Fruit fly (Drosophila melanogaster) S2 (cell line): ENCODE measurements around the gene bon.

Experiments
- CG8478 ChIP-seq: fragments of >200 bp; optimal IDR thresholded peaks from 2 replicates; lab custom pipeline; 2018
- CTCF ChIP-seq, 2 experiments: fragments of >200 bp; optimal IDR thresholded peaks; 2 replicates each; lab custom pipeline; 2018

Gene bon

DNA sequence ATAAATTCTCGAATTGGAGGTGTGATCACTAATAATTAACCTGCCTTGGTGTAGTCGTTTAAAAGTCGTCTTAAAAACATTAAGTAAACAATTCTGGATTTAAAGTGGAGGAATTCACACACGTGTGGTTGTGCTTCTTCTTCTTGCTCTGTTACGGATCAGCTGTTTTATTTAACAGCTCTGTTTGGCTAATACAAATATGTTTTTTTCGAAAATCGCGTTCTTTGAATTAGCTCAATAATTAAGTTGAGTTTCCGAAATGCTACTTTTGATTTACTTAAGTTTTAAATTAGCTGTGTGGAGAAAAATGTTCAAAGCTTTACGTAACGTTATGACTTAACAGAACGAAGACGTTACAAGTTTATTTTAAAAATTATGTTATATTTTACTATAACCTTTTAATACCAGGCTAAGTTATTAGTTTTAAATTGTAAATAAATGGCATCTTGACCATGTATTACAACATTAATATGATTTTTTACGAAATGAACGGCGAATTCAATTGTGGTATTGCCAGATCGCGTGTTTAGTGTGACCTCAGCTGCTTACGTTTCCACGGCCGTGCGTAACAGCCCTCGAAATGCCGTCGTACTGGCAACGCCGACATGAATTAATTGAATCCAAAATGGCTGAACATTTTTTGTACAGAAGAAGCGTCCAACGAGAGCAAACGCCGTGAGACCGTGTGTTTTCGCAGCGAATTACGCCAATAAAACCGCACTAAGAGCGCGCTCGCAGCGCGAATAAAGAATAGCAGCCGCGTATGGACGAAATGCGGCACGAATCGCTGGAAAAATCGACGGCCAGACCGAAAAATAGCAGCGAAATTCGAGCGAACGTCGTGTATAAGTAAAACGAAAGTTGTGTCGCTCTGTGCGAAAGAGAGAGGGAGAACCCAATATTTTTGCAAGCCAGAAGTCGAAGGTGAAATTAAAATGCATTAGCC is at the start of gene bon, which contains the start of gene Pus1:
Gene bon, plus strand, starts transcription at position 623 of the 946 bp plus-strand sequence.
Gene Pus1, minus strand, starts transcription at position 155 of the 946 bp plus-strand sequence.
- TF ChIP-seq CTCF (optimal IDR thresholded peaks at IDR 0.05; lab: Kevin White, UChicago) = peak in 1 of 2 experiments; percentile 5
- no peak for TF ChIP-seq CG8478 (lab: Kevin White, UChicago)

- TF ChIP-seq CG8478 (lab: Kevin White, UChicago) = no peak
- no peak for TF ChIP-seq CTCF (optimal IDR thresholded peaks at IDR 0.05; lab: Kevin White, UChicago)
Observed at dm6 chr3R:20543220-20543619, 49.7 kb upstream of the bon start.

DNA sequence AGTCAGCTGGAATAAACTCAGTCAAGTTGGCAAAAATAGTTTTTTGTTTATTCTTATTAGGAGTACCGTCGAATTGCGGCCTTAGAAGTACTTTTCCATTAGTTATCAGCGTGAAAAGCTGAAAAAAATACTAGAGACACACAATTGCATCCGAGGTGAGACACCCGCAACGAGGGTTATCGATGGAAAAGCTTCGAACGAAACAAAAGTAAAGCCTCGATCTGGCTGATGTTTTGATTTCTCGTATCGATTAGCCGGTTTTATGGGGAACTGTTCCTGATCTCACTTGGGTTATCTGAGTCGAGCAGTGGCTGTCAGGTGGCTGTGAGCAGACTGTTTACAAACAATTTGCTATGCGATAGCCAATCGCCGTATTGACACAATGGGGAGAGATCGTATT is 49.2 kb upstream of the bon start:
- no peak for TF ChIP-seq CTCF (optimal IDR thresholded peaks at IDR 0.05; lab: Kevin White, UChicago)
- no peak for TF ChIP-seq CG8478 (lab: Kevin White, UChicago)

dm6 chr3R:20544952-20545351 is 48.0 kb upstream of the bon start:
- no peak for TF ChIP-seq CTCF (optimal IDR thresholded peaks at IDR 0.05; lab: Kevin White, UChicago)

dm6 chr3R:20545678-20546077 is 47.3 kb upstream of the bon start:
- no peak for TF ChIP-seq CTCF (optimal IDR thresholded peaks at IDR 0.05; lab: Kevin White, UChicago)
- TF ChIP-seq CG8478 (lab: Kevin White, UChicago) = no peak

DNA sequence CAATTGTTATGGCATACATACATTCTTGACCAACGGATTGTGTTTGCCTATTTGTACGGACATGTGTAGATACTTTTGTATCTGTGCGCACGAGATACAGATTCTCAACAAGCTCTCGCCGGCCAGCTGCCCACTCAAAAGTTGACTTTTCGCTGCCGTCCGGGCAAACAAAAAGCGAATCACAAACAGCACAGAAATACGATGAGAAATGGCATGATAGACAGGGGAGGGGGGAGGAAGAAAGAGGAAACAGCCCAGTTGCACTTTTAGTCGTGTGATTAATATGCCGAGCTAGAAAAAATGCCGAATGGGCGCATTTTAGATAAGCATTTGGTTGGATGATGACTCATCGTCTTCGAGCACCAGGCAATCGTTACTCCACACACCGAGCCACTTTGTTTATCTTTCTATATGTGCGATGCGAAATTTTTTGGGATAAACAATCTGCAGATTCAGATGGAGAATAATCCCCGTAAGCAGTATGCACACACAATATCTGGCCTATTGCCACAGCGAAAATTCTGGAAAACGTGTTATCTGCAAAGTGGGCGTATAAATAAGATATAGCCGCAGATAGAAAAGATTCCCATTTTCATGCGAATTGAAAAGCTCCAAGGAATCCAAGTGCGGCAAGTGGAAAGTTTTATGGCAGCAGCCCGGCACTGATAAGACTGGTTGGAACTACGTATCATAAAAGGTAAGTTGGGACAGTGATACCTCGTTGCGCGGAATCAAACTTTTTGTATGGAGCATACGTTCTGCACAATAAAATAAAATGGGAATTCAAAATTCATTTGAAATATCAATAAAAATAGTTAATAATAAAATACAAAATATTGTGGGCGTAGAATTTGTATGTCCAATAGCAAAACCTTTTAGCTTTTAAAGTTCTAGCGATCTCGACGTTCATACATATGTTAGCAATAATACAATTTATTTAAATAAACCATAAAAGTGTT is 46.0 kb upstream of the bon start:
- TF ChIP-seq CG8478 (lab: Kevin White, UChicago) (no peak), CTCF (optimal IDR thresholded peaks at IDR 0.05; lab: Kevin White, UChicago) (no peak)

DNA sequence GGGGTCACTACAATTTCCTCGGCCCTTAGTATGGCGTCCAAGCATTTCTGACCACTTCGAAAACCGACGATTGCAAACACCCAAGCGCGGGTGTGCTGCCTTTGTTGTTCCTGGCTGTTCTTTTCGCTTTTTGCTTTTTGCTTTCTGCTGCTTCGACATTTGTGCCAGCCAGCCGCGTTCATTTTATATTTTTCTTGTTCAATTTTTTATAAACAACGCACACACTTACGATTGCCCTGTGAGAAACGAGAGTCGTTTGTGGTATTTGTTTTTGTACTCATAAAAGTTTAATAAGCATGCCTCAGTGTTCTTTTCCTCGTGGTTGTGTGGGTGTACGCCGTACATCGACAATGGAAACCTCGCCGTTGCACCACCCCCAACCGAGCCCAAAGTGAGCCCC is 45.2 kb upstream of the bon start:
- TF ChIP-seq CTCF (optimal IDR thresholded peaks at IDR 0.05; lab: Kevin White, UChicago) (no peak), CG8478 (lab: Kevin White, UChicago) (no peak)

dm6 chr3R:20548255-20548654 is 44.7 kb upstream of the bon start:
- no peak for TF ChIP-seq CTCF (optimal IDR thresholded peaks at IDR 0.05; lab: Kevin White, UChicago)
- no peak for TF ChIP-seq CG8478 (lab: Kevin White, UChicago)

- no peak for TF ChIP-seq CTCF (optimal IDR thresholded peaks at IDR 0.05; lab: Kevin White, UChicago)
- no peak for TF ChIP-seq CG8478 (lab: Kevin White, UChicago)
Observed at dm6 chr3R:20549017-20549854, 43.7 kb upstream of the bon start.

dm6 chr3R:20549855-20550603 is 42.9 kb upstream of the bon start:
- TF ChIP-seq CG8478 (lab: Kevin White, UChicago) (no peak), CTCF (optimal IDR thresholded peaks at IDR 0.05; lab: Kevin White, UChicago) (no peak)

DNA sequence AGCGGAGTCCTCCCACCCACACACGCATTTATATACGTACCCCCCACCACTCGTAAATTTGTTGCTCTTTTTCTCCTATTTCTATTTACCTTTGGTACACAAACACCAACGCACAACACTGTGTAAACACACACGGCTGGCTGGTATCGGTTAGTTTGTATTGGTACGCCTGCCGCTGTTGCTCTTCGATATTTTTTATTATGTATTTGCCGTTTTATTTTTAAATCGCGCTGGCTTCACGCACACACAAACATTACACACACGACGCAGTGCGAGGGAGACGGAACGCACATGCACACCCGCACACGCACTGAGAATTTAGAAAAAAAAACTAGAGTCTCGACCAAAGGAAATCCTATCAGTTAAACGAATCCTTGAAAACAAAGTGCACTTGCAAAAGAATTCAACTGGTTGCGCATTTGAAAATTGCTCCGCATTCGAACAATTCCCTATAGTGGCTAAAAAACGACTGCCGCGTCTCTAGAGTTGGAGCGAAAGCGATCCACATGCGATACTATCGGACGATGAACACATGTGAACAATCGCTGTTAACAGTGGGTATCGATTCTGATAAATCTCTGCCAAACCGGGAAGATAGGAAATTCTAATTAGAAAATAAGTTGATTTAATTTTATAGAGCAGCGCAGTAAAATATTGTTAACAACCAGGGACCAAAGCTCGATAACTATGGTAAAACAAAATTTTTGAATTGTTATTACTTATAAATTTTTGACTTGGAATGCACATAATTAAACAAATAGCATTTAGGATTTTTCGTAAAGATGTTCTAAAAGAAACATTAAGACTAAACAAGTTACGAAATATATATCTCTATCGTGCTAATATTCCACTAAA is 42.1 kb upstream of the bon start:
- TF ChIP-seq CG8478 (lab: Kevin White, UChicago) = no peak
- peak in 1 of 2 experiments; percentile 19 for TF ChIP-seq CTCF (optimal IDR thresholded peaks at IDR 0.05; lab: Kevin White, UChicago)

DNA sequence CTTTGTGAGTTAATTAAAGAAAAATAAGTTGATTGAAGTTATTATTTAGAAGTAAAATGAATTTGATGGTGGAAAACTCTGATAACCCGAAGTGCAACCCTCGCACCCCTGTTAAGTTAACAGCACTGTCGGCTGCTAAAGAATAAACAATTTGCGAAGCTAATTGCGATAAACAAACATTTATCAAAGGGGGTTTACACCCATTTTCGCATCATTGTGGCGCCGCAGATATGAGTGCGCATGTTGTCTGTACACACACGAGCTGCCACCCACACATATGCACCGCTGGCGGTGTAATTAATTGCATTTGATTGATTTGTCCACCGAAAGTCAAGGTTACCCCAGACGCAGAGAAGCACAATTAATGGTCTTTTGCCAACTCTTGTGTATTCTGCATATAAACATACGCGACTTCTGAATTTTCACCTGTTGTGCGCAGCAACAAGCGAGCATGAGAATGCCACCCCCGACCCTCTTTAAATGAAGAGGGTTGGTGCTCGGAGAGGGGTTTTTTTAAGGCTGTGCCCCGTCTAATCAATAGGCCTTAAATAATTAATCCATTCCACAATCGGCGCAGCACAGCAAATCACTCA is 41.4 kb upstream of the bon start:
- TF ChIP-seq CG8478 (lab: Kevin White, UChicago) (no peak), CTCF (optimal IDR thresholded peaks at IDR 0.05; lab: Kevin White, UChicago) (no peak)
